Fruit fly (Drosophila melanogaster) whole organism, prepupa: ENCODE measurements around the gene Tsp29Fa.

Experiments
- CG10669 ChIP-seq: fragments of 200-800 bp; sonication (Bioruptor generic); optimal IDR thresholded peaks from 3 replicates; lab custom pipeline; 2018; ENCODE audit warnings: missing biosample characterization, mild to moderate bottlenecking, missing genetic modification characterization, moderate library complexity
- CG11762 ChIP-seq: fragments of 200-800 bp; sonication (Bioruptor generic); optimal IDR thresholded peaks from 3 replicates; lab custom pipeline; 2016; ENCODE audit warnings: missing biosample characterization, missing genetic modification characterization; ENCODE audit not compliant: insufficient read depth
- CG3032 ChIP-seq: fragments of 200-800 bp; optimal IDR thresholded peaks from 2 replicates; lab custom pipeline; 2019; ENCODE audit warnings: missing biosample characterization, mild to moderate bottlenecking, missing genetic modification characterization, moderate library complexity
- CG6808 ChIP-seq: fragments of 200-800 bp; sonication (Bioruptor generic); optimal IDR thresholded peaks from 3 replicates; lab custom pipeline; 2017; ENCODE audit warnings: missing biosample characterization, missing genetic modification characterization, mild to moderate bottlenecking, moderate library complexity, missing genetic modification reagents
- Eip75B ChIP-seq: fragments of 200-800 bp; sonication (Bioruptor generic); optimal IDR thresholded peaks from 3 replicates; lab custom pipeline; 2016; ENCODE audit warnings: missing biosample characterization, missing genetic modification characterization
- Ets21C ChIP-seq: fragments of 200-800 bp; sonication (Bioruptor generic); optimal IDR thresholded peaks from 3 replicates; lab custom pipeline; 2016; ENCODE audit warnings: missing biosample characterization, missing genetic modification characterization
- Met ChIP-seq: fragments of 200-800 bp; sonication (Bioruptor generic); optimal IDR thresholded peaks from 3 replicates; lab custom pipeline; 2016; ENCODE audit warnings: missing biosample characterization, missing genetic modification characterization
- fkh ChIP-seq: fragments of 200-800 bp; sonication (Bioruptor generic); optimal IDR thresholded peaks from 3 replicates; lab custom pipeline; 2017; ENCODE audit warnings: missing biosample characterization, mild to moderate bottlenecking, missing genetic modification characterization, moderate library complexity
- salr ChIP-seq, 2 experiments: fragments of 200-800 bp; sonication (Bioruptor generic); optimal IDR thresholded peaks; 3 replicates each; lab custom pipeline; 2016 to 2018; ENCODE audit warnings: missing biosample characterization in 2 of 2, missing genetic modification characterization in 2 of 2, mild to moderate bottlenecking in 1 of 2
- spab ChIP-seq: fragments of 200-800 bp; sonication (Bioruptor generic); optimal IDR thresholded peaks from 2 replicates; lab custom pipeline; 2017; ENCODE audit warnings: missing biosample characterization, mild to moderate bottlenecking, missing genetic modification characterization, missing genetic modification reagents
- ss ChIP-seq, 2 experiments: fragments of 200-800 bp; sonication (Bioruptor generic); optimal IDR thresholded peaks; 2 replicates in 1 of 2; 3 replicates in 1 of 2; lab custom pipeline; 2017 to 2018; ENCODE audit warnings: mild to moderate bottlenecking in 2 of 2, missing biosample characterization in 2 of 2, missing genetic modification characterization in 2 of 2, moderate library complexity in 1 of 2
- svp ChIP-seq: fragments of 200-800 bp; sonication (Bioruptor generic); peaks from one replicate; lab custom pipeline; 2016; ENCODE audit warnings: missing biosample characterization, missing genetic modification characterization

DNA sequence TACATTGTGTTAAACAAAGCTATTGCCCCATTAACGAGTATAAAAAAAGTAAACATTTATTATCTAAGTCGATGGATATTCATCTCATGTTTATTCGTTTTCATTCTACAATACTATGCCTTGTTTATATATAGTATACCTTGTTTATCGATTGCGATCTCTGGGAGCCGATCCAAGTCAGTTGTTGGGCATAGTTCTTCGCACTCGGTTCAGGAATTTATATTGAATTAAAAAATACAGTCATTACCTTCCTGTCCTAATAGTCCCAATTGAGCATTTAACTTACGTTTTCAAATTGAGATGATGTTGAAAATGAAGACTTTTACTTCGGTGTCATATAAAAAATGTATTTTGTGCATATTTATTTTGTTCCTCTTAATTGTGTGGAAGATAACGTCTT, 30.9 kb downstream of the Tsp29Fa start, which contains the start of gene CG32984:
- TF ChIP-seq salr (GFP tag; optimal IDR thresholded peaks at IDR 0.05; lab: Kevin White, UChicago) (no peak), ss (GFP tag; optimal IDR thresholded peaks at IDR 0.05; lab: Kevin White, UChicago) (no peak), Met (GFP tag; lab: Kevin White, UChicago) (no peak), CG6808 (GFP tag; lab: Kevin White, UChicago) (no peak), Ets21C (GFP tag; lab: Kevin White, UChicago) (no peak), CG11762 (GFP tag; lab: Kevin White, UChicago) (no peak), fkh (no peak), CG3032 (no peak), Eip75B (no peak), spab (GFP tag; lab: Kevin White, UChicago) (no peak), CG10669 (GFP tag; lab: Kevin White, UChicago) (no peak), svp (GFP tag; lab: Kevin White, UChicago) (no peak)
